Fruit fly (Drosophila melanogaster) whole organism, prepupa: ENCODE results near the gene CG10357.

Experiments
- CG15336 ChIP-seq: fragments of 200-800 bp; sonication (Bioruptor generic); IDR thresholded peaks from 2 replicates; pipeline ENCODE4 v1.3.6; 2022; ENCODE audit warnings: missing biosample characterization, missing genetic modification characterization
- Gug ChIP-seq: fragments of 200-800 bp; sonication (Bioruptor generic); IDR thresholded peaks from 2 replicates; pipeline ENCODE4 v1.3.6; 2022; ENCODE audit warnings: missing biosample characterization, missing genetic modification characterization

DNA sequence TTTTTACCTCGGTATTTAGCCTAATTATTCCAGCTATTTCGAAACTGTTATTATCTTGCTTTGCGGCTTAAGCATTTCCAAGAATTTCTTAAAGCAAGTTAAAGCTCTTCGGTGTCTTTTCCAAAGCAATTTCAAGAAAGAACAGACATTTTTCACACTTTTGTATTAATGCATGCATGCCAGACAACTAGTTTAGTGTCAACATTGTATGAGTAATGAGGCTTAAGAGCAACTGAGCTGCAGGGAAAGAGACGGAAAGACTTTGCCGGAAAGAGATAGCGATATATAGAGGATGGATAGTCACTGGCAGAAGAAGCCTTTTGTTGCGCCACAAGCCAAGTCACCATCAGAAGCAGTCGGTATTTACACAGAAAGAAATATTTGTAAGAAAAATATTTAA lies 46.1 kb upstream of the CG10357 start:
- TF ChIP-seq Gug: no peak
- no peak for TF ChIP-seq CG15336 (GFP tag; lab: Robert Waterston, UW)
